Fruit fly (Drosophila melanogaster) whole organism, adult: ENCODE results near the gene CG31415.

Experiments used
- CG11617 ChIP-seq: fragments of 200-800 bp; sonication (Bioruptor generic); optimal IDR thresholded peaks from 2 replicates; lab custom pipeline; 2017; ENCODE audit warnings: mild to moderate bottlenecking, missing biosample characterization, missing genetic modification reagents, missing genetic modification characterization
- CG12768 ChIP-seq: fragments of 200-800 bp; sonication (Bioruptor generic); optimal IDR thresholded peaks from 2 replicates; lab custom pipeline; 2017; ENCODE audit warnings: missing biosample characterization, missing genetic modification characterization, mild to moderate bottlenecking, moderate library complexity, missing genetic modification reagents
- CG14711 ChIP-seq: fragments of 200-800 bp; sonication (Bioruptor generic); optimal IDR thresholded peaks from 2 replicates; lab custom pipeline; 2018; ENCODE audit warnings: missing biosample characterization, mild to moderate bottlenecking, missing genetic modification characterization, moderate library complexity
- CG1620 ChIP-seq: fragments of 200-800 bp; sonication (Bioruptor generic); optimal IDR thresholded peaks from 2 replicates; lab custom pipeline; 2016; ENCODE audit warnings: missing biosample characterization, missing genetic modification characterization
- CG33017 ChIP-seq: fragments of 200-800 bp; sonication (Bioruptor generic); optimal IDR thresholded peaks from 2 replicates; lab custom pipeline; 2018; ENCODE audit warnings: missing biosample characterization, mild to moderate bottlenecking, missing genetic modification characterization, moderate library complexity
- CG5204 ChIP-seq: fragments of 200-800 bp; sonication (Bioruptor generic); optimal IDR thresholded peaks from 2 replicates; lab custom pipeline; 2016; ENCODE audit warnings: missing biosample characterization, missing genetic modification characterization
- CG7045 ChIP-seq: fragments of 200-800 bp; sonication (Bioruptor generic); optimal IDR thresholded peaks from 2 replicates; lab custom pipeline; 2017; ENCODE audit warnings: missing biosample characterization, mild to moderate bottlenecking, missing genetic modification characterization
- CG7101 ChIP-seq: fragments of 200-800 bp; sonication (Bioruptor generic); optimal IDR thresholded peaks from 2 replicates; lab custom pipeline; 2018; ENCODE audit warnings: missing biosample characterization, mild to moderate bottlenecking, missing genetic modification characterization, moderate library complexity
- Clk ChIP-seq: fragments of 200-800 bp; sonication (Bioruptor generic); optimal IDR thresholded peaks from 2 replicates; lab custom pipeline; 2017; ENCODE audit warnings: missing biosample characterization, missing genetic modification characterization
- Crg-1 ChIP-seq: fragments of 200-800 bp; sonication (Bioruptor generic); optimal IDR thresholded peaks from 2 replicates; lab custom pipeline; 2016; ENCODE audit warnings: missing biosample characterization, missing genetic modification characterization
- Hr96 ChIP-seq: fragments of 200-800 bp; sonication (Bioruptor generic); optimal IDR thresholded peaks from 2 replicates; lab custom pipeline; 2016; ENCODE audit warnings: missing biosample characterization, missing genetic modification characterization
- Mnt ChIP-seq: fragments of 200-800 bp; sonication (Bioruptor generic); optimal IDR thresholded peaks from 2 replicates; lab custom pipeline; 2016; ENCODE audit warnings: missing biosample characterization, mild to moderate bottlenecking, missing genetic modification characterization
- bab1 ChIP-seq: fragments of 200-800 bp; sonication (Bioruptor generic); optimal IDR thresholded peaks from 3 replicates; lab custom pipeline; 2019; ENCODE audit warnings: missing biosample characterization, mild to moderate bottlenecking, missing genetic modification characterization, moderate library complexity
- cic ChIP-seq: fragments of 200-800 bp; sonication (Bioruptor generic); optimal IDR thresholded peaks from 2 replicates; lab custom pipeline; 2017; ENCODE audit warnings: missing biosample characterization, mild to moderate bottlenecking, missing genetic modification characterization, moderate library complexity
- cnc ChIP-seq, 2 experiments: fragments of >200 bp; optimal IDR thresholded peaks; 2 replicates each; lab custom pipeline; 2017
- kay ChIP-seq: fragments of 200-800 bp; sonication (Bioruptor generic); peaks from one replicate; lab custom pipeline; 2016; ENCODE audit warnings: missing biosample characterization, missing genetic modification characterization, borderline replicate concordance
- ovo ChIP-seq: fragments of 200-800 bp; sonication (Bioruptor generic); optimal IDR thresholded peaks from 2 replicates; lab custom pipeline; 2016; ENCODE audit warnings: missing biosample characterization, missing genetic modification characterization
- pad ChIP-seq: fragments of 200-800 bp; sonication (Bioruptor generic); optimal IDR thresholded peaks from 3 replicates; lab custom pipeline; 2017; ENCODE audit warnings: missing biosample characterization, missing genetic modification characterization, mild to moderate bottlenecking, moderate library complexity, missing genetic modification reagents
- tj ChIP-seq: fragments of 200-800 bp; sonication (Bioruptor generic); optimal IDR thresholded peaks from 3 replicates; lab custom pipeline; 2017; ENCODE audit warnings: missing biosample characterization, mild to moderate bottlenecking, missing genetic modification characterization, moderate library complexity
- toe ChIP-seq: fragments of 200-800 bp; sonication (Bioruptor generic); optimal IDR thresholded peaks from 2 replicates; lab custom pipeline; 2016; ENCODE audit warnings: missing biosample characterization, missing genetic modification characterization

The CG31415 gene

DNA sequence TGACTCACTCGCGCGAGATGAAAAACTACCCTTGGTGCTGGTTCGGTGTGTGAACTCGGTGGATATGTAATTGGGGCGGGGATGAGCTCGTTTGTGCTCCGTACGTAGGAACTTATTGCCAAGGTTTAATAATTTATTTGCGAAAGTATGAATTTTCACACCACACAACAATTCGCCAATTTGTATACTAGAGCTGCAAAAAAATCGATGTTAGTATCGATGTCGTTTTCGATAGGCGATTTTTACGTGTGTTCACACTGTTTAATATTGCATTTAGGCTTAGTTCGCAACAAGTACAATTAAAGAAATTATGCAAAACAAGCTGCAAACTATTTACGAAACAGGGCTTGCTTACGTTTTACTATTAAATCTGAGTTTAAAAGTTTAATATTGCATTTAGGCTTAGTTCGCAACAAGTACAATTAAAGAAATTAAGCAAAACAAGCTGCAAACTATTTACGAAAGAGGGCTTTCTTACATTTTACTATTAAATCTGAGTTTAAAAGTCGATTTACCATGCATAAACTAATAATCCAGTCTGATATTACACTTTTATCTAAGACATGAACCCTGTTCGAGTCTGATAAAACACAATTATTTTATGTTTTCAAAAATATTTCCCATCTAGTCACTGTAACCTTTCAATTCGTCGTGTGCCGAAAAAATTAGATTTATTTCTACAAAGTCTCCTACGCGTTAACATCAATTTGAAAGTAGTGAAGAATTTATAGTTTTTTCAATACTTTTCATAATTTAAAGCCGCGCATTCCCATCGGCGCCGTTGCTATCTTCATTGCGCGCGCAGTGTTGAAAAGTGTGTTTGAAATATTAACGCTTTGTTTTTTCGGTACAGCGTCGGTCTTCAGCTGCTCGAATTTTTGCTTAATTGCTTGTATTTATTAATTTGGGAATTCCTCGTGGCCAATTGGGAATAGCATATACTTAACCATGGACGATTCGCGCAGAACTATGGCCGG, 19.9 kb downstream of the CG31415 start, which contains the start of the genes Snap24 and CG8478:
Gene Snap24, minus strand, starts transcription at position 196 of the 977 bp plus-strand sequence.
Gene CG8478, plus strand, starts transcription at position 696 of the 977 bp plus-strand sequence.
- TF ChIP-seq cnc (optimal IDR thresholded peaks at IDR 0.05; lab: Kevin White, UChicago), result no peak
- no peak for TF ChIP-seq Clk
- TF ChIP-seq bab1 (GFP tag; lab: Kevin White, UChicago), result peak; percentile 9
- TF ChIP-seq CG7045 (GFP tag; lab: Kevin White, UChicago), result no peak
- peak; percentile 51 for TF ChIP-seq pad (GFP tag; lab: Kevin White, UChicago)
- TF ChIP-seq Crg-1 (GFP tag; lab: Kevin White, UChicago), result no peak
- no peak for TF ChIP-seq CG12768 (GFP tag; lab: Kevin White, UChicago)
- no peak for TF ChIP-seq CG14711 (tag; lab: Kevin White, UChicago)
- TF ChIP-seq CG5204 (GFP tag; lab: Kevin White, UChicago), result no peak
- no peak for TF ChIP-seq CG7101 (tag; lab: Kevin White, UChicago)
- no peak for TF ChIP-seq kay (GFP tag; lab: Kevin White, UChicago)
- TF ChIP-seq tj, result peak; percentile 0
- no peak for TF ChIP-seq CG1620 (GFP tag; lab: Kevin White, UChicago)
- no peak for TF ChIP-seq CG33017 (tag; lab: Kevin White, UChicago)
- TF ChIP-seq Hr96 (GFP tag; lab: Kevin White, UChicago), result no peak
- TF ChIP-seq toe (GFP tag; lab: Kevin White, UChicago), result no peak
- TF ChIP-seq Mnt (GFP tag; lab: Kevin White, UChicago), result peak; percentile 25
- TF ChIP-seq cic (GFP tag; lab: Kevin White, UChicago), result no peak
- no peak for TF ChIP-seq ovo (GFP tag; lab: Kevin White, UChicago)
- TF ChIP-seq CG11617 (GFP tag; lab: Kevin White, UChicago), result peak; percentile 1

DNA sequence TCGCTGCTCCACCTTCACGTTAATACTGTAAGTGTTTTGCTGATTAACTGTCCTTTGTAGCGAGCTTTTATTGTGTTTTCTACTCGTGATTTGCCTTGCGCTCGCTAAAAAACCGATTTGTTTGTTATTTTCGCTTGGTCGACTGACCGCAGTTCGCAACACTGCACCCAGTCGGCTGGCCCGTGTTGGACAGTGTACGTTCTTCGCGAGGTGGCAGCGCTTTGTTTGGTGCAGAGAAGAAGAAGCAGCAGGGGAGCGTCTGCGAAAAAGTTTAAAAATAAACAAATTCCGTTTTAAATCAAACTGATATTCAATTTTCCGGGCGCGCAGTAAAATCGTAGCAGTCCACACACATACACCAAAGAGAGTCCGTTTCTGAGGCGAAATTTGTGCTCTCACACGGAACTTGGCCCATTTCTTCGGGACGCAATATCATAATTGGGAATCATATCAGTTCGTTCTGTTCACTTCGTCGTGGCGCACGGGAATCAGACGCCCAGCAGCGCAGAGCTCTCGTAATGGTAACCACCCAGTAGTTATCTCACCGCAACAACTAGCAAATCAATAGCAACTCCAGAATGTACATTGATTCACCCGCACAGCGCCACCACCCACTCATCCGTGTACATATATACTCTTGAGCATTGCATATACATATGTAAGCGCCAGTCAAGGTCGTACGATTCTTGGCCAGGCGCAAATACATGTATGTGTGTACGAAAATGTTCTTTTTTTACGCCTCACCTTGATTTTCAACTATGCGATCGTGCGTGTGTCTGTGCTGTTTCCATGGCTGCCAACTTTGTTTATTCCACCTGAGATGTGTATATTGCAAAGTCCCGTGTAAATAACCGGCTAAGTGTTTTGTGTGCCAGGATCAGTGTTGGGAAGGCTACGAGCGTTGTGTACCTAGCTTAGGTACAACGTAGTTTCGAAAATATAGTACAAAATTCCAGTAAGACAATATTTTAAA, 24.6 kb downstream of the CG31415 start, which contains the start of gene Naa80:
Gene Naa80, plus strand, starts transcription at position 215 of the 973 bp plus-strand sequence.
- TF ChIP-seq Crg-1 (GFP tag; lab: Kevin White, UChicago) (peak; percentile 96), cnc (optimal IDR thresholded peaks at IDR 0.05; lab: Kevin White, UChicago) (no peak), tj (peak; percentile 21), CG33017 (tag; lab: Kevin White, UChicago) (peak; percentile 69), CG11617 (GFP tag; lab: Kevin White, UChicago) (peak; percentile 57), ovo (GFP tag; lab: Kevin White, UChicago) (peak; percentile 64), CG5204 (GFP tag; lab: Kevin White, UChicago) (no peak), CG1620 (GFP tag; lab: Kevin White, UChicago) (peak; percentile 95), toe (GFP tag; lab: Kevin White, UChicago) (peak; percentile 63), CG7101 (tag; lab: Kevin White, UChicago) (peak; percentile 82), Mnt (GFP tag; lab: Kevin White, UChicago) (peak; percentile 92), cic (GFP tag; lab: Kevin White, UChicago) (peak; percentile 88), kay (GFP tag; lab: Kevin White, UChicago) (no peak), CG7045 (GFP tag; lab: Kevin White, UChicago) (peak; percentile 65), bab1 (GFP tag; lab: Kevin White, UChicago) (peak; percentile 56), CG12768 (GFP tag; lab: Kevin White, UChicago) (peak; percentile 82), pad (GFP tag; lab: Kevin White, UChicago) (peak; percentile 80), Hr96 (GFP tag; lab: Kevin White, UChicago) (peak; percentile 38), Clk (peak; percentile 67), CG14711 (tag; lab: Kevin White, UChicago) (peak; percentile 55)

dm6 chr3R:9768884-9769283, 25.6 kb downstream of the CG31415 start, which contains the start of gene MED6:
Gene MED6 (minus strand): TSS chr3R:9768984.
- TF ChIP-seq CG1620 (GFP tag; lab: Kevin White, UChicago), result no peak
- no peak for TF ChIP-seq CG11617 (GFP tag; lab: Kevin White, UChicago)
- TF ChIP-seq cic (GFP tag; lab: Kevin White, UChicago), result no peak
- no peak for TF ChIP-seq cnc (optimal IDR thresholded peaks at IDR 0.05; lab: Kevin White, UChicago)
- TF ChIP-seq bab1 (GFP tag; lab: Kevin White, UChicago), result no peak
- no peak for TF ChIP-seq toe (GFP tag; lab: Kevin White, UChicago)
- TF ChIP-seq Mnt (GFP tag; lab: Kevin White, UChicago), result no peak
- TF ChIP-seq CG5204 (GFP tag; lab: Kevin White, UChicago), result no peak
- no peak for TF ChIP-seq CG7101 (tag; lab: Kevin White, UChicago)
- no peak for TF ChIP-seq ovo (GFP tag; lab: Kevin White, UChicago)
- TF ChIP-seq pad (GFP tag; lab: Kevin White, UChicago), result no peak
- TF ChIP-seq Crg-1 (GFP tag; lab: Kevin White, UChicago), result no peak
- TF ChIP-seq CG7045 (GFP tag; lab: Kevin White, UChicago), result no peak
- TF ChIP-seq CG14711 (tag; lab: Kevin White, UChicago), result no peak
- TF ChIP-seq tj, result no peak
- no peak for TF ChIP-seq kay (GFP tag; lab: Kevin White, UChicago)
- no peak for TF ChIP-seq Hr96 (GFP tag; lab: Kevin White, UChicago)
- no peak for TF ChIP-seq CG12768 (GFP tag; lab: Kevin White, UChicago)
